Fruit fly (Drosophila melanogaster) whole organism, wandering third instar larva: ENCODE data around the gene CG34347.

ENCODE experiments used
- Abd-B ChIP-seq: fragments of >200 bp; optimal IDR thresholded peaks from 2 replicates; lab custom pipeline; 2017; ENCODE audit warnings: missing biosample characterization, missing genetic modification characterization
- Hnf4 ChIP-seq: fragments of 200-800 bp; sonication (Bioruptor generic); optimal IDR thresholded peaks from 2 replicates; lab custom pipeline; 2016; ENCODE audit warnings: missing biosample characterization, mild to moderate bottlenecking, missing genetic modification characterization
- Hr83 ChIP-seq: fragments of 200-300 bp; sonication (Bioruptor generic); optimal IDR thresholded peaks from 2 replicates; lab custom pipeline; 2016; ENCODE audit warnings: missing biosample characterization, mild to moderate bottlenecking, missing genetic modification characterization, moderate library complexity; ENCODE audit not compliant: poor library complexity, severe bottlenecking
- OdsH ChIP-seq: fragments of 200-800 bp; sonication (Bioruptor generic); optimal IDR thresholded peaks from 2 replicates; lab custom pipeline; 2016; ENCODE audit warnings: missing biosample characterization, mild to moderate bottlenecking, missing genetic modification characterization
- brk ChIP-seq: fragments of 200-800 bp; sonication (Bioruptor generic); optimal IDR thresholded peaks from 2 replicates; lab custom pipeline; 2016; ENCODE audit warnings: missing biosample characterization, mild to moderate bottlenecking, missing genetic modification characterization
- dmrt93B ChIP-seq: fragments of 200-800 bp; sonication (Bioruptor generic); optimal IDR thresholded peaks from 2 replicates; lab custom pipeline; 2018; ENCODE audit warnings: missing biosample characterization, mild to moderate bottlenecking, missing genetic modification characterization
- foxo ChIP-seq, 2 experiments: fragments of 200-800 bp; sonication (Bioruptor generic); optimal IDR thresholded peaks; 2 replicates in 1 of 2; 3 replicates in 1 of 2; lab custom pipeline; 2016 to 2017; ENCODE audit warnings: missing biosample characterization in 2 of 2, missing genetic modification characterization in 2 of 2
- fru ChIP-seq: fragments of 200-800 bp; sonication (Bioruptor generic); optimal IDR thresholded peaks from 3 replicates; lab custom pipeline; 2016; ENCODE audit warnings: missing biosample characterization, mild to moderate bottlenecking, missing genetic modification characterization
- h ChIP-seq: fragments of 200-800 bp; sonication (Bioruptor generic); optimal IDR thresholded peaks from 3 replicates; lab custom pipeline; 2016; ENCODE audit warnings: missing biosample characterization, mild to moderate bottlenecking, missing genetic modification characterization
- lola ChIP-seq: fragments of >200 bp; optimal IDR thresholded peaks from 2 replicates; lab custom pipeline; 2017; ENCODE audit warnings: missing biosample characterization, missing genetic modification characterization
- pan ChIP-seq: fragments of >200 bp; optimal IDR thresholded peaks from 2 replicates; lab custom pipeline; 2017
- psq ChIP-seq: fragments of 200-800 bp; sonication (Bioruptor generic); optimal IDR thresholded peaks from 3 replicates; lab custom pipeline; 2017; ENCODE audit warnings: missing biosample characterization, mild to moderate bottlenecking, missing genetic modification characterization, moderate library complexity
- rgr ChIP-seq: fragments of 200-800 bp; sonication (Bioruptor generic); optimal IDR thresholded peaks from 3 replicates; lab custom pipeline; 2016; ENCODE audit warnings: missing biosample characterization, mild to moderate bottlenecking, missing genetic modification characterization
- usp ChIP-seq: fragments of >200 bp; optimal IDR thresholded peaks from 2 replicates; lab custom pipeline; 2017; ENCODE audit warnings: missing biosample characterization, missing genetic modification characterization

- TF ChIP-seq Hnf4 (GFP tag; lab: Kevin White, UChicago): no peak
- TF ChIP-seq usp (GFP tag; lab: Kevin White, UChicago): no peak
- no peak for TF ChIP-seq pan (lab: Kevin White, UChicago)
- no peak for TF ChIP-seq brk (GFP tag; lab: Kevin White, UChicago)
- TF ChIP-seq psq: no peak
- no peak for TF ChIP-seq dmrt93B (GFP tag; lab: Kevin White, UChicago)
- TF ChIP-seq OdsH (GFP tag; lab: Kevin White, UChicago): no peak
- no peak for TF ChIP-seq fru (GFP tag; lab: Kevin White, UChicago)
- no peak for TF ChIP-seq rgr
- no peak for TF ChIP-seq lola (GFP tag; lab: Kevin White, UChicago)
- TF ChIP-seq Hr83: no peak
- no peak for TF ChIP-seq foxo (GFP tag; optimal IDR thresholded peaks at IDR 0.05; lab: Kevin White, UChicago)
- TF ChIP-seq Abd-B (GFP tag; lab: Kevin White, UChicago): no peak
- TF ChIP-seq h (GFP tag; lab: Kevin White, UChicago): no peak
Measured at dm6 chr3R:31407026-31407654, 96.2 kb downstream of the CG34347 start.
